Fruit fly (Drosophila melanogaster): ENCODE results near the gene CG12541.

Gene CG12541

DNA sequence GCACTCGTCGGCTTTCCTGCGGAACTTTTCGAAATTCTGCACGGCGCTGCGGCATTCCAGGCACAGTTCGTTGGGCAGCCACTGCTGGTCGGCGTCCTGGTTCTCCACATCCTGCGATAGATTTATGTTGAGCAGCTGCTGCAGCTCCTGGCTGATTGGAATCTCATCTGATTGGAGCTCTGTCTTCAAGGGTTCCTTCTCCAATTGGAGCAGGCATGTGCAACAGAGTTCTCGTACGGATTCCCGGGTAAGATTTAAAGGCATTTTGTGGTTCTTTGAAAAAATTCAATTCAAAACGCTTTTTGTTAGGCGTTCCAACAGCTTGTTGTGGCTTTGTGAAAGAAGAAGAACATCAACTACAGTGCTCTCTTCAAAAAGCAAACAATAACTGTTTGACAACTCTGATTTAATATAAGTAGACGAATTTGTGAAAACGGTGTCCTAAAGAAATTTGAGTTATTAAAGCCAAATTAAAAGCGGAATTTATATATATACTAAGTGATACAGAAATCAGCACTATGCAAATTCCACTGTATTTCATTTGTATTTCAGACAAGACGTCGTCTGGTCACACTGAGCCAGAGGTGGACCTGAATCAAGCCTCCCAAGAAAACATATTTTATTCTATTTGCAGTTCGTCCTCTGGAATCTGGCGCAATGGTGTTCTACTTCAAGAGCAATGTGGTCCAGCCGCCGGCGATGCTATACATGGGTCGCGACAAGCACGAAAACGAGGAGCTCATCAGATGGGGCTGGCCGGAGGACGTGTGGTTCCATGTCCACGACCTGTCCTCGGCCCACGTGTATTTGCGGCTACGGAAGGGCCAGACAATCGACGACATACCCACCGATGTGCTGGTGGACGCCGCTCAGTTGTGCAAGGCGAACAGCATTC is 52.3 kb downstream of the CG12541 start, which contains the start of the genes CG3032 and CG4593 (continued):
- TF ChIP-seq Rx (GFP tag; IDR thresholded peaks at IDR 0.05) (peak; percentile 85), Deaf1 (tag; optimal IDR thresholded peaks at IDR 0.05) (peak; percentile 45), dan (GFP tag; IDR thresholded peaks at IDR 0.05) (peak; percentile 48; the same call in 1 of the 2 replicates), pnt (GFP tag; optimal IDR thresholded peaks at IDR 0.05) (peak; percentile 72), cato (GFP tag; optimal IDR thresholded peaks at IDR 0.05; ENCODE audit: borderline replicate concordance) (peak; percentile 55), otp (GFP tag; IDR thresholded peaks at IDR 0.05) (0 out of 3 replicates have a peak, but pooled peaks have one; percentile 60), pfk (GFP tag; optimal IDR thresholded peaks at IDR 0.05) (no peak), Oli (tag; optimal IDR thresholded peaks at IDR 0.05) (peak; percentile 75), BtbVII (GFP tag; optimal IDR thresholded peaks at IDR 0.05) (peak; percentile 9), CG12942 (GFP tag; optimal IDR thresholded peaks at IDR 0.05) (peak; percentile 70), CG2120 (GFP tag; optimal IDR thresholded peaks at IDR 0.05) (peak; percentile 94), CG10209 (GFP tag; optimal IDR thresholded peaks at IDR 0.05) (peak; percentile 74), slou (GFP tag; optimal IDR thresholded peaks at IDR 0.05) (peak; percentile 71), nmo (GFP tag; optimal IDR thresholded peaks at IDR 0.05) (peak; percentile 88), CG2129 (GFP tag; IDR thresholded peaks at IDR 0.05; ENCODE audit: partially characterized antibody) (no peak), wdn (GFP tag; IDR thresholded peaks at IDR 0.05) (peak; percentile 58; the same call in 1 of the 2 replicates), CG17328 (GFP tag; IDR thresholded peaks at IDR 0.05) (peak; percentile 89), CHES-1-like (GFP tag; optimal IDR thresholded peaks at IDR 0.05) (peak; percentile 65), CG3726 (GFP tag; IDR thresholded peaks at IDR 0.05) (peak; percentile 65; the same call in 2 of the 3 replicates), ems (GFP tag; optimal IDR thresholded peaks at IDR 0.05) (peak; percentile 69), org-1 (GFP tag; optimal IDR thresholded peaks at IDR 0.05) (peak; percentile 40), dm (GFP tag; optimal IDR thresholded peaks at IDR 0.05) (no peak), gsb (GFP tag; IDR thresholded peaks at IDR 0.05) (peak; percentile 87), CG10565 (GFP tag; optimal IDR thresholded peaks at IDR 0.05) (no peak), Sin3A (optimal IDR thresholded peaks at IDR 0.05) (no peak), CG7963 (GFP tag; IDR thresholded peaks at IDR 0.05; ENCODE audit: partially characterized antibody) (no peak), pros (GFP tag; optimal IDR thresholded peaks at IDR 0.05) (no peak), HLH3B (GFP tag; IDR thresholded peaks at IDR 0.05) (peak; percentile 88), onecut (GFP tag; IDR thresholded peaks at IDR 0.05) (peak; percentile 19; the same call in 1 of the 2 replicates), dmrt99B (tag; optimal IDR thresholded peaks at IDR 0.05) (peak; percentile 80), nerfin-2 (GFP tag; IDR thresholded peaks at IDR 0.05; ENCODE audit: partially characterized antibody) (no peak), CG6689 (GFP tag; IDR thresholded peaks at IDR 0.05) (peak; percentile 87), CG13424 (tag; optimal IDR thresholded peaks at IDR 0.05) (peak; percentile 77), jigr1 (GFP tag; IDR thresholded peaks at IDR 0.05) (peak; percentile 65; the same call in 2 of the 3 replicates), cg (GFP tag; optimal IDR thresholded peaks at IDR 0.05) (no peak), CG18599 (GFP tag; optimal IDR thresholded peaks at IDR 0.05) (peak; percentile 86), CG10959 (GFP tag; IDR thresholded peaks at IDR 0.05) (peak; percentile 37; the same call in 1 of the 2 replicates), cwo (GFP tag; optimal IDR thresholded peaks at IDR 0.05) (peak; percentile 56), CG8944 (GFP tag; optimal IDR thresholded peaks at IDR 0.05) (peak; percentile 67), Elba2 (GFP tag; optimal IDR thresholded peaks at IDR 0.05) (no peak), D19B (GFP tag; optimal IDR thresholded peaks at IDR 0.05) (peak; percentile 58), so (GFP tag; IDR thresholded peaks at IDR 0.05) (peak; percentile 82), CG1832 (GFP tag; optimal IDR thresholded peaks at IDR 0.05) (no peak), sob (GFP tag; IDR thresholded peaks at IDR 0.05) (peak; percentile 91), NfI (GFP tag; optimal IDR thresholded peaks at IDR 0.05) (peak; percentile 80), dimm (GFP tag; IDR thresholded peaks at IDR 0.05) (peak; percentile 68), CG10462 (GFP tag; optimal IDR thresholded peaks at IDR 0.05) (peak; percentile 36), CG4404 (GFP tag; IDR thresholded peaks at IDR 0.05) (peak; percentile 76)

Data from whole organism, embryonic.